Fruit fly (Drosophila melanogaster) whole organism, embryonic: ENCODE measurements around the gene CG17300.
A peak's percentile ranks its signal among the peaks of the same experiment; 100 is the strongest.

Experiments
- Antp ChIP-seq: fragments of 200-800 bp; sonication (Bioruptor generic); optimal IDR thresholded peaks from 3 replicates; lab custom pipeline; 2016; ENCODE audit warnings: missing biosample characterization, missing genetic modification characterization
- B-H1 ChIP-seq: fragments of 200-800 bp; sonication (Bioruptor generic); IDR thresholded peaks from 3 replicates; pipeline ENCODE4 v1.3.6; 2022; ENCODE audit warnings: missing biosample characterization, missing genetic modification characterization
- Bgb ChIP-seq: fragments of 200-800 bp; sonication (Bioruptor generic); IDR thresholded peaks from 2 replicates; pipeline ENCODE4 v1.3.6; 2022; ENCODE audit warnings: missing biosample characterization, missing genetic modification characterization; ENCODE audit not compliant: partially characterized antibody
- CG10431 ChIP-seq: fragments of 200-800 bp; sonication (Bioruptor generic); optimal IDR thresholded peaks from 3 replicates; lab custom pipeline; 2018; ENCODE audit warnings: missing biosample characterization, mild to moderate bottlenecking, missing genetic modification characterization
- CG10543 ChIP-seq: fragments of 200-800 bp; sonication (Bioruptor generic); optimal IDR thresholded peaks from 3 replicates; lab custom pipeline; 2017; ENCODE audit warnings: missing biosample characterization, mild to moderate bottlenecking, missing genetic modification characterization, moderate library complexity
- CG11504 ChIP-seq: fragments of 200-800 bp; sonication (Bioruptor generic); optimal IDR thresholded peaks from 3 replicates; lab custom pipeline; 2019; ENCODE audit warnings: missing biosample characterization, mild to moderate bottlenecking, missing genetic modification characterization, moderate library complexity
- CG12391 ChIP-seq: fragments of 200-800 bp; sonication (Bioruptor generic); optimal IDR thresholded peaks from 3 replicates; lab custom pipeline; 2018; ENCODE audit warnings: missing biosample characterization, mild to moderate bottlenecking, missing genetic modification characterization, moderate library complexity
- CG12659 ChIP-seq: fragments of 200-800 bp; sonication (Bioruptor generic); optimal IDR thresholded peaks from 3 replicates; lab custom pipeline; 2017; ENCODE audit warnings: mild to moderate bottlenecking, missing biosample characterization, missing genetic modification reagents, missing genetic modification characterization
- CG13296 ChIP-seq: fragments of 200-800 bp; sonication (Bioruptor generic); optimal IDR thresholded peaks from 3 replicates; lab custom pipeline; 2018; ENCODE audit warnings: missing biosample characterization, mild to moderate bottlenecking, missing genetic modification characterization
- CG14441 ChIP-seq: fragments of 200-800 bp; sonication (Bioruptor generic); IDR thresholded peaks from 2 replicates; pipeline ENCODE4 v1.3.6; 2022; ENCODE audit warnings: missing biosample characterization, missing genetic modification characterization
- CG15269 ChIP-seq: fragments of 200-800 bp; sonication (Bioruptor generic); optimal IDR thresholded peaks from 2 replicates; lab custom pipeline; 2018; ENCODE audit warnings: missing biosample characterization, mild to moderate bottlenecking, missing genetic modification characterization, moderate library complexity
- CG1792 ChIP-seq: fragments of 200-800 bp; sonication (Bioruptor generic); optimal IDR thresholded peaks from 2 replicates; lab custom pipeline; 2016; ENCODE audit warnings: missing biosample characterization, missing genetic modification characterization
- CG18262 ChIP-seq: fragments of 200-800 bp; optimal IDR thresholded peaks from 3 replicates; lab custom pipeline; 2019; ENCODE audit warnings: missing biosample characterization, mild to moderate bottlenecking, missing genetic modification characterization, moderate library complexity
- CG2678 ChIP-seq: fragments of 200-800 bp; sonication (Bioruptor generic); optimal IDR thresholded peaks from 3 replicates; lab custom pipeline; 2019; ENCODE audit warnings: missing biosample characterization, mild to moderate bottlenecking, missing genetic modification characterization, moderate library complexity
- CG32532 ChIP-seq: fragments of 200-800 bp; sonication (Bioruptor generic); IDR thresholded peaks from 2 replicates; pipeline ENCODE4 v1.3.6; 2022; ENCODE audit warnings: missing biosample characterization, missing genetic modification characterization
- CG34376 ChIP-seq: fragments of 200-800 bp; sonication (Bioruptor generic); optimal IDR thresholded peaks from 2 replicates; lab custom pipeline; 2018; ENCODE audit warnings: missing biosample characterization, mild to moderate bottlenecking, missing genetic modification characterization
- CG4730 ChIP-seq: fragments of 200-800 bp; sonication (Bioruptor generic); IDR thresholded peaks from 2 replicates; pipeline ENCODE4 v1.3.6; 2022; ENCODE audit warnings: missing biosample characterization, missing genetic modification characterization
- CG6683 ChIP-seq: fragments of 200-800 bp; sonication (Bioruptor generic); optimal IDR thresholded peaks from 2 replicates; lab custom pipeline; 2017; ENCODE audit warnings: missing biosample characterization, mild to moderate bottlenecking, missing genetic modification characterization, missing genetic modification reagents
- CG6689 ChIP-seq: fragments of 200-800 bp; sonication (Bioruptor generic); IDR thresholded peaks from 2 replicates; pipeline ENCODE4 v1.3.6; 2022; ENCODE audit warnings: missing biosample characterization, missing genetic modification characterization
- CG7987 ChIP-seq: fragments of 200-800 bp; sonication (Bioruptor generic); optimal IDR thresholded peaks from 2 replicates; lab custom pipeline; 2018; ENCODE audit warnings: missing biosample characterization, mild to moderate bottlenecking, missing genetic modification characterization, moderate library complexity
- CG9609 ChIP-seq: fragments of 200-800 bp; sonication (Bioruptor generic); optimal IDR thresholded peaks from 3 replicates; lab custom pipeline; 2016; ENCODE audit warnings: missing biosample characterization, missing genetic modification characterization
- CHES-1-like ChIP-seq: fragments of 200-800 bp; sonication (Bioruptor generic); optimal IDR thresholded peaks from 2 replicates; lab custom pipeline; 2016; ENCODE audit warnings: missing biosample characterization, missing genetic modification characterization
- Deaf1 ChIP-seq: fragments of 200-800 bp; optimal IDR thresholded peaks from 3 replicates; lab custom pipeline; 2019; ENCODE audit warnings: missing biosample characterization, mild to moderate bottlenecking, missing genetic modification characterization, moderate library complexity
- HLH54F ChIP-seq: fragments of 200-800 bp; sonication (Bioruptor generic); optimal IDR thresholded peaks from 3 replicates; lab custom pipeline; 2016; ENCODE audit warnings: missing biosample characterization, missing genetic modification characterization
- Hmr ChIP-seq: fragments of 200-800 bp; sonication (Bioruptor generic); optimal IDR thresholded peaks from 3 replicates; lab custom pipeline; 2017; ENCODE audit warnings: mild to moderate bottlenecking, missing biosample characterization, missing genetic modification reagents, missing genetic modification characterization
- NC2α ChIP-seq: fragments of 200-800 bp; sonication (Bioruptor generic); optimal IDR thresholded peaks from 2 replicates; lab custom pipeline; 2016; ENCODE audit warnings: missing biosample characterization, missing genetic modification characterization
- NK7.1 ChIP-seq: fragments of 200-800 bp; sonication (Bioruptor generic); optimal IDR thresholded peaks from 3 replicates; lab custom pipeline; 2016; ENCODE audit warnings: missing biosample characterization, missing genetic modification characterization
- NfI ChIP-seq: fragments of 200-800 bp; sonication (Bioruptor generic); optimal IDR thresholded peaks from 3 replicates; lab custom pipeline; 2018; ENCODE audit warnings: missing biosample characterization, mild to moderate bottlenecking, missing genetic modification characterization, moderate library complexity
- Scr ChIP-seq: fragments of 200-800 bp; sonication (Bioruptor generic); IDR thresholded peaks from 2 replicates; pipeline ENCODE4 v1.3.6; 2022; ENCODE audit warnings: missing biosample characterization, missing genetic modification characterization; ENCODE audit not compliant: partially characterized antibody
- chif ChIP-seq, 2 experiments: fragments of 200-800 bp; sonication (Bioruptor generic); optimal IDR thresholded peaks; 3 replicates each; lab custom pipeline; 2016; ENCODE audit warnings: missing biosample characterization in 2 of 2, missing genetic modification characterization in 2 of 2
- chn ChIP-seq: fragments of 200-800 bp; sonication (Bioruptor generic); optimal IDR thresholded peaks from 2 replicates; lab custom pipeline; 2016; ENCODE audit warnings: missing biosample characterization, missing genetic modification characterization
- cwo ChIP-seq: fragments of 200-800 bp; sonication (Bioruptor generic); optimal IDR thresholded peaks from 3 replicates; lab custom pipeline; 2017; ENCODE audit warnings: missing biosample characterization, missing genetic modification characterization, mild to moderate bottlenecking, moderate library complexity, missing genetic modification reagents
- gce ChIP-seq: fragments of 200-800 bp; sonication (Bioruptor generic); IDR thresholded peaks from 3 replicates; pipeline ENCODE4 v1.3.6; 2022; ENCODE audit warnings: missing biosample characterization, missing genetic modification characterization
- gcm ChIP-seq: fragments of 200-800 bp; sonication (Bioruptor generic); optimal IDR thresholded peaks from 2 replicates; lab custom pipeline; 2019; ENCODE audit warnings: missing biosample characterization, mild to moderate bottlenecking, missing genetic modification characterization, moderate library complexity
- gsb-n ChIP-seq: fragments of 200-800 bp; sonication (Bioruptor generic); optimal IDR thresholded peaks from 3 replicates; lab custom pipeline; 2018; ENCODE audit warnings: missing biosample characterization, mild to moderate bottlenecking, missing genetic modification characterization
- jing ChIP-seq: fragments of 200-800 bp; sonication (Bioruptor generic); optimal IDR thresholded peaks from 2 replicates; lab custom pipeline; 2018; ENCODE audit warnings: missing biosample characterization, mild to moderate bottlenecking, missing genetic modification characterization
- mirr ChIP-seq: fragments of 200-800 bp; sonication (Bioruptor generic); optimal IDR thresholded peaks from 3 replicates; lab custom pipeline; 2018; ENCODE audit warnings: missing biosample characterization, mild to moderate bottlenecking, missing genetic modification characterization
- nom ChIP-seq: fragments of 200-800 bp; sonication (Bioruptor generic); optimal IDR thresholded peaks from 2 replicates; lab custom pipeline; 2017; ENCODE audit warnings: missing biosample characterization, missing genetic modification characterization, mild to moderate bottlenecking, moderate library complexity, missing genetic modification reagents
- salm ChIP-seq: fragments of 200-800 bp; sonication (Bioruptor generic); optimal IDR thresholded peaks from 2 replicates; lab custom pipeline; 2018; ENCODE audit warnings: missing biosample characterization, mild to moderate bottlenecking, missing genetic modification characterization
- sens ChIP-seq: fragments of 200-800 bp; sonication (Bioruptor generic); peaks from one replicate; lab custom pipeline; 2016; ENCODE audit warnings: missing biosample characterization, missing genetic modification characterization
- sens-2 ChIP-seq: fragments of 200-800 bp; sonication (Bioruptor generic); IDR thresholded peaks from 2 replicates; pipeline ENCODE4 v1.3.6; 2022; ENCODE audit warnings: missing biosample characterization, missing genetic modification characterization
- tna ChIP-seq: fragments of 200-800 bp; sonication (Bioruptor generic); IDR thresholded peaks from 2 replicates; pipeline ENCODE4 v1.3.6; 2022; ENCODE audit warnings: missing biosample characterization, missing genetic modification characterization; ENCODE audit not compliant: partially characterized antibody
- wdn ChIP-seq: fragments of 200-800 bp; sonication (Bioruptor generic); IDR thresholded peaks from 2 replicates; pipeline ENCODE4 v1.3.6; 2022; ENCODE audit warnings: missing biosample characterization, missing genetic modification characterization
- wek ChIP-seq: fragments of 200-800 bp; sonication (Bioruptor generic); optimal IDR thresholded peaks from 3 replicates; lab custom pipeline; 2018; ENCODE audit warnings: missing biosample characterization, mild to moderate bottlenecking, missing genetic modification characterization, moderate library complexity
- z ChIP-seq: fragments of 200-800 bp; sonication (Bioruptor generic); IDR thresholded peaks from 3 replicates; pipeline ENCODE4 v1.3.6; 2022; ENCODE audit warnings: missing biosample characterization, missing genetic modification characterization
- zfh1 ChIP-seq: fragments of 200-800 bp; sonication (Bioruptor generic); IDR thresholded peaks from 3 replicates; pipeline ENCODE4 v1.3.6; 2022; ENCODE audit warnings: missing biosample characterization, missing genetic modification characterization

Gene CG17300

DNA sequence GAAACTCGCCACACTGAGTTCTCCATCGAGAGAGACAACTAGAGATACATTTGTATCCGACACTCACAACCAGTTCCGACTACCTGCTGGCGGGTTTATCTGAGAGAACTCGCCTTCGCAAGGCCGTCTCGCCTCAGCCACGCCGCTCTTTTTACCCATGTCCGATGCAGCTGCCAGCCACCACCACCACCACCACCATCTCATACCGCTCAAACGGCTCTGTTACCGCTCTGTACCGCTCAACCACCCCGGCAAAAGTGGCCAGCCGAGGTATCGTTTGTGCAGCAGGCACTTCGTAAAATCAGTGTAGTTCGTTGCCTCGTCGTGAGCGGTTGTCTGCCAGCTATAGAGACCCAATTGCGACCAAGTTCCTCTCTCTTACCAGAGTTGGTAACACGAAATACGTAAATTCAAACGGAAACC is 26.9 kb upstream of the CG17300 start, which contains the start of gene trn (continued):
- TF ChIP-seq nom (GFP tag; lab: Kevin White, UChicago) (peak; percentile 3), jing (GFP tag; lab: Kevin White, UChicago) (peak; percentile 29), CG10543 (GFP tag; lab: Kevin White, UChicago) (peak; percentile 51), CG2678 (tag; lab: Kevin White, UChicago) (peak; percentile 36), wek (GFP tag; lab: Kevin White, UChicago) (peak; percentile 47), gce (GFP tag; lab: Robert Waterston, UW) (peak; percentile 46; the same call in 1 of the 3 replicates), chif (GFP tag; optimal IDR thresholded peaks at IDR 0.05; lab: Kevin White, UChicago) (peak; percentile 11 to 39), Deaf1 (tag; lab: Kevin White, UChicago) (peak; percentile 99), cwo (GFP tag; lab: Kevin White, UChicago) (peak; percentile 16), CG9609 (GFP tag; lab: Kevin White, UChicago) (no peak), NC2α (GFP tag; lab: Kevin White, UChicago) (no peak), Bgb (peak; percentile 71), gsb-n (tag; lab: Kevin White, UChicago) (peak; percentile 18), CG12391 (tag; lab: Kevin White, UChicago) (peak; percentile 16), chn (peak; percentile 22), CG7987 (GFP tag; lab: Kevin White, UChicago) (peak; percentile 44), mirr (GFP tag; lab: Kevin White, UChicago) (peak; percentile 55), CG11504 (peak; percentile 36), CG10431 (GFP tag; lab: Kevin White, UChicago) (no peak), CG6689 (GFP tag; lab: Robert Waterston, UW) (no peak), CG14441 (GFP tag; lab: Robert Waterston, UW) (peak; percentile 14; the same call in 1 of the 2 replicates), salm (tag; lab: Kevin White, UChicago) (peak; percentile 4), z (GFP tag; lab: Robert Waterston, UW) (peak; percentile 98), sens-2 (GFP tag; lab: Robert Waterston, UW) (peak; percentile 80), HLH54F (GFP tag; lab: Kevin White, UChicago) (peak; percentile 4), NfI (GFP tag; lab: Kevin White, UChicago) (peak; percentile 3), CG15269 (tag; lab: Kevin White, UChicago) (peak; percentile 33), Antp (GFP tag; lab: Kevin White, UChicago) (peak; percentile 26), CG1792 (GFP tag; lab: Kevin White, UChicago) (no peak), NK7.1 (GFP tag; lab: Kevin White, UChicago) (peak; percentile 35), Scr (GFP tag; lab: Robert Waterston, UW) (peak; percentile 55), CHES-1-like (GFP tag; lab: Kevin White, UChicago) (peak; percentile 52), sens (GFP tag; lab: Kevin White, UChicago) (peak; percentile 97), CG13296 (peak; percentile 40), Hmr (GFP tag; lab: Kevin White, UChicago) (peak; percentile 51), CG34376 (GFP tag; lab: Kevin White, UChicago) (peak; percentile 14), CG32532 (GFP tag; lab: Robert Waterston, UW) (peak; percentile 55), gcm (peak; percentile 47), CG6683 (GFP tag; lab: Kevin White, UChicago) (no peak), B-H1 (GFP tag; lab: Robert Waterston, UW) (no peak; the same call in 2 of the 3 replicates), tna (GFP tag; lab: Robert Waterston, UW) (peak; percentile 58; the same call in 1 of the 2 replicates), CG18262 (tag; lab: Kevin White, UChicago) (peak; percentile 24), CG4730 (GFP tag; lab: Robert Waterston, UW) (no peak), wdn (peak; percentile 31; the same call in 1 of the 2 replicates), zfh1 (peak; percentile 58), CG12659 (GFP tag; lab: Kevin White, UChicago) (no peak)
- TF ChIP-seq, all 482 proteins: peak for 214
